Fruit fly (Drosophila melanogaster) Kc167 (cell line): ENCODE measurements around the gene Eig71Ef.

ENCODE experiments used
- Myc ChIP-seq: fragments of >200 bp; optimal IDR thresholded peaks from 2 replicates; lab custom pipeline; 2017; ENCODE audit warnings: missing external identifiers
- Sin3A ChIP-seq: fragments of >200 bp; optimal IDR thresholded peaks from 2 replicates; lab custom pipeline; 2018; ENCODE audit warnings: missing external identifiers
- ttk ChIP-seq: sonication (Bioruptor generic); optimal IDR thresholded peaks from 2 replicates; lab custom pipeline; 2017; ENCODE audit warnings: missing external identifiers

DNA sequence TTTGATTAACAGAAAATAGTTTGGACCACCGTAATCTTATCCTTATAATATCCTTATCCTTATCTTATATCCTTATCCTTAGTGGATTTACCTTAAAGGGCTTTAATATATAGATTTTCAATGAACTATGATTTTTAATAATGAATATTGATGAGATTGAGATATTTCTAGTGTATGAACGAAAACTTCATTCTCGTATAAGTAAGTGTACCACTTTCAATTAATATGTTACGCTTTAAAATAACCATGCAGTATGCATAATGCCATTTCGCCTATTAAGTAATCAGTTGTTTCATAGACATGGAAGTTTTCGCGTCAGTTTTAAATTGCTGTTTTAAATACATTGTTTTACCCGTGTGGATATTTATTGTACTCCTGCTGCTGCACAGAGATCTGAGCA is 22.2 kb upstream of the Eig71Ef start, which contains the start of gene CG7304:
- TF ChIP-seq Myc (lab: Kevin White, UChicago), result no peak
- TF ChIP-seq Sin3A (lab: Kevin White, UChicago), result no peak
- TF ChIP-seq ttk (lab: Kevin White, UChicago), result no peak
